Worm (Caenorhabditis elegans) whole organism, young adult: Measurements from ENCODE around the gene hel-1.

Experiments used
- B0336.3 ChIP-seq: fragments of 200-800 bp; sonication (Bioruptor generic); IDR thresholded peaks from 2 replicates; pipeline ENCODE4 v1.3.6; 2022; ENCODE audit warnings: missing genetic modification characterization, missing compliant biosample characterization
- C06A6.2 ChIP-seq: fragments of 200-800 bp; sonication (Bioruptor generic); conservative IDR thresholded peaks from 2 replicates; pipeline ENCODE4 v1.3.6; 2022; ENCODE audit warnings: missing genetic modification characterization, missing compliant biosample characterization
- F33H1.4 ChIP-seq: fragments of 200-800 bp; sonication (Bioruptor generic); IDR thresholded peaks from 2 replicates; pipeline ENCODE4 v1.3.6; 2022; ENCODE audit warnings: missing genetic modification reagents, missing genetic modification characterization, missing compliant biosample characterization
- F39B2.1 ChIP-seq: fragments of 200-800 bp; sonication (Bioruptor generic); IDR thresholded peaks from 2 replicates; pipeline ENCODE4 v1.3.6; 2022; ENCODE audit warnings: missing genetic modification reagents, missing genetic modification characterization, missing compliant biosample characterization
- F52B5.7 ChIP-seq: sonication (generic microtip); optimal IDR thresholded peaks from 2 replicates; lab custom pipeline; 2016; ENCODE audit warnings: mild to moderate bottlenecking, missing genetic modification characterization, missing compliant biosample characterization
- ZK185.1 ChIP-seq: sonication (generic microtip); optimal IDR thresholded peaks from 2 replicates; lab custom pipeline; 2016; ENCODE audit warnings: mild to moderate bottlenecking, missing genetic modification characterization, missing compliant biosample characterization; ENCODE audit not compliant: poor library complexity, severe bottlenecking
- atf-7 ChIP-seq: sonication (generic microtip); optimal IDR thresholded peaks from 2 replicates; lab custom pipeline; 2017; ENCODE audit warnings: mild to moderate bottlenecking, missing genetic modification characterization, missing compliant biosample characterization
- athp-1 ChIP-seq: sonication (generic microtip); optimal IDR thresholded peaks from 2 replicates; lab custom pipeline; 2017; ENCODE audit warnings: mild to moderate bottlenecking, missing genetic modification characterization, missing compliant biosample characterization
- cebp-1 ChIP-seq, 2 experiments: fragments of 200-800 bp in 1 of 2; sonication (Bioruptor generic) in 1 of 2; sonication (generic microtip) in 1 of 2; IDR thresholded peaks in 1 of 2; optimal IDR thresholded peaks in 1 of 2; 2 replicates each; pipeline versions ENCODE4 v1.3.6 to Lab custom; 2017 to 2022; ENCODE audit warnings: missing compliant biosample characterization in 2 of 2, missing genetic modification characterization in 2 of 2, mild to moderate bottlenecking in 1 of 2, missing genetic modification reagents in 1 of 2, moderate library complexity in 1 of 2
- ceh-27 ChIP-seq: fragments of 200-800 bp; sonication (Bioruptor generic); optimal IDR thresholded peaks from 2 replicates; lab custom pipeline; 2018; ENCODE audit warnings: mild to moderate bottlenecking, missing genetic modification characterization, moderate library complexity, missing compliant biosample characterization
- ceh-40 ChIP-seq: fragments of 200-800 bp; sonication (Bioruptor generic); IDR thresholded peaks from 2 replicates; pipeline ENCODE4 v1.3.6; 2022; ENCODE audit warnings: missing genetic modification characterization, missing compliant biosample characterization
- ceh-91 ChIP-seq: fragments of 200-800 bp; sonication (Bioruptor generic); IDR thresholded peaks from 2 replicates; pipeline ENCODE4 v1.3.6; 2022; ENCODE audit warnings: missing genetic modification reagents, missing genetic modification characterization, missing compliant biosample characterization
- die-1 ChIP-seq: sonication (generic microtip); optimal IDR thresholded peaks from 2 replicates; lab custom pipeline; 2016; ENCODE audit warnings: missing genotype, mild to moderate bottlenecking, missing genetic modification characterization, missing compliant biosample characterization
- dpff-1 ChIP-seq: sonication (generic microtip); optimal IDR thresholded peaks from 2 replicates; lab custom pipeline; 2017; ENCODE audit warnings: mild to moderate bottlenecking, missing genetic modification characterization, missing compliant biosample characterization
- dpl-1 ChIP-seq: fragments of 150-350 bp; optimal IDR thresholded peaks from 2 replicates; lab custom pipeline; 2014; ENCODE audit warnings: missing biosample characterization, missing genetic modification reagents, missing genetic modification characterization
- egrh-3 ChIP-seq: fragments of 200-800 bp; sonication (Bioruptor generic); IDR thresholded peaks from 2 replicates; pipeline ENCODE4 v1.3.6; 2022; ENCODE audit warnings: missing genetic modification reagents, missing genetic modification characterization, missing compliant biosample characterization
- hmg-1.2 ChIP-seq: fragments of 200-800 bp; sonication (Bioruptor generic); IDR thresholded peaks from 2 replicates; pipeline ENCODE4 v1.3.6; 2022; ENCODE audit warnings: missing genetic modification reagents, missing genetic modification characterization, missing compliant biosample characterization
- let-607 ChIP-seq, 2 experiments: fragments of 200-800 bp in 1 of 2; sonication (Bioruptor generic) in 1 of 2; sonication (generic microtip) in 1 of 2; optimal IDR thresholded peaks; 2 replicates each; lab custom pipeline; 2016 to 2018; ENCODE audit warnings: mild to moderate bottlenecking in 2 of 2, missing compliant biosample characterization in 2 of 2, missing genetic modification characterization in 2 of 2, moderate library complexity in 2 of 2, missing genotype in 1 of 2
- lin-35 ChIP-seq, 3 experiments: fragments of 150-350 bp in 2 of 3; sonication (generic microtip) in 1 of 3; optimal IDR thresholded peaks; 2 replicates each; lab custom pipeline; 2014 to 2018; ENCODE audit warnings: missing biosample characterization in 3 of 3, missing genetic modification characterization in 3 of 3, missing genetic modification reagents in 3 of 3
- lir-1 ChIP-seq: fragments of 200-800 bp; sonication (Bioruptor generic); conservative IDR thresholded peaks from 2 replicates; pipeline ENCODE4 v1.3.6; 2022; ENCODE audit warnings: missing genetic modification reagents, missing genetic modification characterization, missing compliant biosample characterization
- lsl-1 ChIP-seq: fragments of 200-800 bp; sonication (Bioruptor generic); optimal IDR thresholded peaks from 2 replicates; lab custom pipeline; 2018; ENCODE audit warnings: mild to moderate bottlenecking, missing genetic modification characterization, moderate library complexity, missing compliant biosample characterization
- nhr-120 ChIP-seq: fragments of 200-800 bp; sonication (Bioruptor generic); IDR thresholded peaks from 2 replicates; pipeline ENCODE4 v1.3.6; 2022; ENCODE audit warnings: missing genetic modification characterization, missing compliant biosample characterization
- nhr-80 ChIP-seq: sonication (generic microtip); optimal IDR thresholded peaks from 2 replicates; lab custom pipeline; 2016; ENCODE audit warnings: missing genetic modification characterization, missing compliant biosample characterization
- nhr-90 ChIP-seq: sonication (generic microtip); optimal IDR thresholded peaks from 2 replicates; lab custom pipeline; 2016; ENCODE audit warnings: missing genotype, mild to moderate bottlenecking, missing genetic modification characterization, missing compliant biosample characterization
- pbrm-1 ChIP-seq: fragments of 200-800 bp; sonication (Bioruptor generic); IDR thresholded peaks from 2 replicates; pipeline ENCODE4 v1.3.6; 2022; ENCODE audit warnings: missing genetic modification reagents, missing genetic modification characterization, missing compliant biosample characterization
- rcor-1 ChIP-seq: fragments of 200-800 bp; sonication (Bioruptor generic); IDR thresholded peaks from 2 replicates; pipeline ENCODE4 v1.3.6; 2022; ENCODE audit warnings: missing genetic modification reagents, missing genetic modification characterization, missing compliant biosample characterization
- sptf-2 ChIP-seq: fragments of 200-800 bp; sonication (Bioruptor generic); optimal IDR thresholded peaks from 2 replicates; lab custom pipeline; 2018; ENCODE audit warnings: mild to moderate bottlenecking, missing genetic modification characterization, missing compliant biosample characterization
- tbx-9 ChIP-seq: sonication (generic microtip); optimal IDR thresholded peaks from 2 replicates; lab custom pipeline; 2016; ENCODE audit warnings: borderline replicate concordance, missing genetic modification characterization, inconsistent platforms, missing compliant biosample characterization
- zfh-2 ChIP-seq: fragments of 200-800 bp; sonication (Bioruptor generic); conservative IDR thresholded peaks from 2 replicates; pipeline ENCODE4 v1.3.6; 2022; ENCODE audit warnings: missing genetic modification reagents, missing genetic modification characterization, missing compliant biosample characterization
- zim-3 ChIP-seq: sonication (generic microtip); optimal IDR thresholded peaks from 2 replicates; lab custom pipeline; 2017; ENCODE audit warnings: mild to moderate bottlenecking, missing genetic modification characterization, moderate library complexity, missing compliant biosample characterization
- ztf-28 ChIP-seq: fragments of 200-800 bp; sonication (Bioruptor generic); IDR thresholded peaks from 2 replicates; pipeline ENCODE4 v1.3.6; 2022; ENCODE audit warnings: missing genetic modification reagents, missing genetic modification characterization, missing compliant biosample characterization
- ztf-6 ChIP-seq: fragments of 200-800 bp; sonication (Bioruptor generic); IDR thresholded peaks from 2 replicates; pipeline ENCODE4 v1.3.6; 2022; ENCODE audit warnings: missing genetic modification reagents, missing genetic modification characterization, missing compliant biosample characterization

hel-1 gene

DNA sequence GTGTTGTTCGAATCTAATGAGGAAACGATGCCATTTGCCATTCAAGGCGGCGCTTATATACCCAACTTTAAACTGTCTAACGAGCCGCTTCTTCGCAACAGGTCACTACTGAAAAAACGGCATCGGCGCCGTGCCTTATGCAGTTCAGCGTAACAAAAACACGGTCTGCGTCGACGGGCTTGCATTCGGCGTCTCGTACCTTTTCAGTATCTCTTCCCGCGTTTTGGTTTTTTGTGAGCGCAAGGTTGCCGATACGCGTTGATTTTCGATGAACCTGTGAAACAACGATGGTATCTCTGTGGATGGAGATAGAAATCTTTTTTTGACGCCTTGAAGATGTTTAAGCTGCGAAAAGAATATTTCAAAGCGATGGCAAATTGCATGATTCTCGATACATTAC is 30.7 kb upstream of the hel-1 start, which contains the start of gene col-77:
col-77 (minus strand) TSS at position 32 of the 400 bp plus-strand sequence.
- TF ChIP-seq F39B2.1 (GFP tag; lab: Robert Waterston, UW) = no peak
- no peak for TF ChIP-seq ztf-28 (GFP tag; lab: Robert Waterston, UW)
- no peak for TF ChIP-seq ceh-27 (GFP tag; lab: Kevin White, UChicago)
- TF ChIP-seq C06A6.2 (GFP tag; lab: Robert Waterston, UW) = no peak
- TF ChIP-seq atf-7 = no peak

DNA sequence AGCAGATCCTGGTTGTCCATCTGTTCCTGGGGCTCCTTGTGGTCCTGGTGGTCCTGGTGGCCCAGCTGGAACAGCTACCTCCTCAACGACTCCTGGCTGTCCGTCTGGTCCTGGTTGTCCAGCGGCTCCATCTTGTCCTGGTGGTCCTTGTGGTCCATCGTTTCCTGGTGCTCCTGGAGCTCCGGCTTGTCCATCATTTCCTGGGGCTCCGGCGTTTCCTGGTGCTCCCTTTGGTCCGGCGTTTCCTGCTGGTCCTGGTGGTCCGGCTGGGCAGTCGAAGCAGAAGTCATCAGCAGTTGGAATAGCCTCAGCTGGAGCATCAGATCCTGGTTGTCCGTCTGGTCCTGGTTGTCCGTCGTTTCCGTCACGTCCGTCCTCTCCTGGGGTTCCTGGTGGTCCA is 29.8 kb upstream of the hel-1 start:
- TF ChIP-seq lir-1 (no peak), die-1 (no peak), pbrm-1 (GFP tag; lab: Robert Waterston, UW) (no peak), dpff-1 (tag; lab: Kevin White, UChicago) (peak; percentile 22), egrh-3 (GFP tag; lab: Robert Waterston, UW) (peak; percentile 80; the same call in 1 of the 2 replicates), zfh-2 (GFP tag; lab: Robert Waterston, UW) (peak; percentile 75), lin-35 (GFP tag; optimal IDR thresholded peaks at IDR 0.05; lab: Kevin White, UChicago) (no peak)

DNA sequence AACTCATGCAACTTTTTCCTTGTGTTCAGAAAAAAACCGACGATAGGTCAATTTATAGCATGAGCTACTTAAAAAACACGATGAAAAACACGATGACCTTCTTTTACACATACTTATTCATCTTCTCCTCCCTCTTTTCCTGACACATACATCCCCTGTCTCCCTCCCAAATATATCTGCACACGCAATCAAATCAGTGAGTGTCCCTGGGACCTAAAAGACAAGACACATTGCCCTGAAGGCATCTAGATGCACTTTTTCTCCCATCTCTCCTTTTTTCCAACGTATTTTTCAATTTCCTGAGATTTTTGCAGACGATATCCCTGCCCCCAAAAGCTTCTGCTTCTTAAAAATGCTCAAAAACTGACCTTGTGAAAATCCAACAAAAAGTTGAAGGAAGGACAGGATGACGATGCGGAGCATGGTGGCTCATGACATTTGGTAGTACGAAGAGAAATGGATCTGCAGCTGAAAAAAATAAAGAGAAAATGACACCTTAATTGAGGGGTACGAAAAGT is 25.6 kb upstream of the hel-1 start, which contains the start of gene C26D10.6:
C26D10.6 (minus strand) TSS at position 468 of the 518 bp plus-strand sequence.
- TF ChIP-seq let-607 (tag; optimal IDR thresholded peaks at IDR 0.05; lab: Kevin White, UChicago) = no peak
- no peak for TF ChIP-seq ZK185.1 (tag; lab: Kevin White, UChicago)
- no peak for TF ChIP-seq zfh-2 (GFP tag; lab: Robert Waterston, UW)
- TF ChIP-seq atf-7 = no peak
- TF ChIP-seq nhr-120 = no peak
- no peak for TF ChIP-seq ceh-91
- TF ChIP-seq tbx-9 (tag; lab: Kevin White, UChicago) = no peak
- TF ChIP-seq ztf-6 (GFP tag; lab: Robert Waterston, UW) = no peak
- TF ChIP-seq nhr-80 = no peak
- TF ChIP-seq dpl-1 (GFP tag; lab: Kevin White, UChicago) = no peak
- TF ChIP-seq C06A6.2 (GFP tag; lab: Robert Waterston, UW) = no peak
- no peak for TF ChIP-seq F52B5.7 (tag; lab: Kevin White, UChicago)
- no peak for TF ChIP-seq F33H1.4 (GFP tag; lab: Robert Waterston, UW)
- TF ChIP-seq sptf-2 (GFP tag; lab: Kevin White, UChicago) = no peak
- TF ChIP-seq hmg-1.2 = no peak
- TF ChIP-seq zim-3 (tag; lab: Kevin White, UChicago) = no peak
- TF ChIP-seq ceh-27 (GFP tag; lab: Kevin White, UChicago) = no peak

DNA sequence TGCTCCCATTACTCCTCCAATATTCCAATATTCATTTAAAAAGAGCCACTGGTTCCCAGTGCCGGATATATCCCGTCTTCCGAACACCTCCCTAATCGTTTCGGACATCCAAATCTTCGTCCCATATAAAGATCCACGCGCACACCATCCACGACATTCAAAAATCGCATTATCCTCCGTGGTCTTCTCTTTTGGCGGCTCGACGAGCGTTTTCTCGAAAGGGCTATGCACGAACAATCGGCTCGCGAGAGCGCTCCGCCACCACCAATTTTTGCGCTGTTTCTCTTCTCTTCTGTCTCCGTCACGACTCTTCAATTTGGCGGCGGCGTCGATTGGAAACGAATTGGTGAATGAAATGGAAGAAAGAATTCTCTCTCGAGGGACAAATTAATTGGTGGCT is 24.6 kb upstream of the hel-1 start:
- no peak for TF ChIP-seq athp-1
- no peak for TF ChIP-seq nhr-90 (tag; lab: Kevin White, UChicago)
- no peak for TF ChIP-seq cebp-1 (GFP tag; IDR thresholded peaks at IDR 0.05; lab: Robert Waterston, UW)
- no peak for TF ChIP-seq cebp-1 (tag; optimal IDR thresholded peaks at IDR 0.05; lab: Kevin White, UChicago)
- no peak for TF ChIP-seq lsl-1
- TF ChIP-seq dpl-1 (GFP tag; lab: Kevin White, UChicago) = no peak
- no peak for TF ChIP-seq B0336.3 (GFP tag; lab: Robert Waterston, UW)
- peak; percentile 61; the same call in 1 of the 2 replicates for TF ChIP-seq zfh-2 (GFP tag; lab: Robert Waterston, UW)
- no peak for TF ChIP-seq ceh-40
- TF ChIP-seq rcor-1 (GFP tag; lab: Robert Waterston, UW) = no peak
